Fruit fly (Drosophila melanogaster) whole organism, embryonic: Measurements from ENCODE around the gene CaMKI.
A peak's percentile ranks its signal among the peaks of the same experiment; 100 is the strongest.

ENCODE experiments used
- BEAF-32 ChIP-seq: fragments of 200-800 bp; sonication (Bioruptor generic); optimal IDR thresholded peaks from 3 replicates; lab custom pipeline; 2017; ENCODE audit warnings: missing biosample characterization, missing genetic modification characterization, mild to moderate bottlenecking, moderate library complexity, missing genetic modification reagents
- CG10267 ChIP-seq: fragments of 200-800 bp; sonication (Bioruptor generic); optimal IDR thresholded peaks from 2 replicates; lab custom pipeline; 2018; ENCODE audit warnings: missing biosample characterization, mild to moderate bottlenecking, missing genetic modification characterization, moderate library complexity
- CG11695 ChIP-seq: fragments of 200-800 bp; sonication (Bioruptor generic); IDR thresholded peaks from 3 replicates; pipeline ENCODE4 v1.3.6; 2022; ENCODE audit warnings: missing biosample characterization, missing genetic modification characterization
- CG1233 ChIP-seq: fragments of 200-800 bp; sonication (Bioruptor generic); optimal IDR thresholded peaks from 4 replicates; lab custom pipeline; 2018; ENCODE audit warnings: missing biosample characterization, mild to moderate bottlenecking, missing genetic modification characterization
- CG15601 ChIP-seq: fragments of 200-800 bp; sonication (Bioruptor generic); optimal IDR thresholded peaks from 3 replicates; lab custom pipeline; 2019; ENCODE audit warnings: missing biosample characterization, mild to moderate bottlenecking, missing genetic modification characterization, moderate library complexity
- CG18619 ChIP-seq: fragments of 200-800 bp; sonication (Bioruptor generic); optimal IDR thresholded peaks from 3 replicates; lab custom pipeline; 2017; ENCODE audit warnings: missing biosample characterization, mild to moderate bottlenecking, missing genetic modification characterization
- CG2199 ChIP-seq: fragments of 200-800 bp; sonication (Bioruptor generic); IDR thresholded peaks from 3 replicates; pipeline ENCODE4 v1.3.6; 2022; ENCODE audit warnings: missing biosample characterization, missing genetic modification characterization
- CG2712 ChIP-seq: fragments of 200-800 bp; optimal IDR thresholded peaks from 3 replicates; lab custom pipeline; 2019; ENCODE audit warnings: missing biosample characterization, mild to moderate bottlenecking, missing genetic modification characterization, moderate library complexity
- CG3407 ChIP-seq: fragments of 200-800 bp; sonication (Bioruptor generic); optimal IDR thresholded peaks from 2 replicates; lab custom pipeline; 2018; ENCODE audit warnings: missing biosample characterization, mild to moderate bottlenecking, missing genetic modification characterization
- CG6175 ChIP-seq: fragments of 200-800 bp; sonication (Bioruptor generic); IDR thresholded peaks from 3 replicates; pipeline ENCODE4 v1.3.6; 2022; ENCODE audit warnings: missing biosample characterization, missing genetic modification characterization
- CG7271 ChIP-seq: fragments of 200-800 bp; sonication (Bioruptor generic); optimal IDR thresholded peaks from 2 replicates; lab custom pipeline; 2018; ENCODE audit warnings: missing biosample characterization, mild to moderate bottlenecking, missing genetic modification characterization, moderate library complexity
- CG7928 ChIP-seq: fragments of 200-800 bp; sonication (Bioruptor generic); optimal IDR thresholded peaks from 2 replicates; lab custom pipeline; 2017; ENCODE audit warnings: missing biosample characterization, mild to moderate bottlenecking, missing genetic modification characterization
- CG8388 ChIP-seq: fragments of 200-800 bp; sonication (Bioruptor generic); optimal IDR thresholded peaks from 2 replicates; lab custom pipeline; 2019; ENCODE audit warnings: missing biosample characterization, mild to moderate bottlenecking, missing genetic modification characterization, moderate library complexity
- CG9727 ChIP-seq: fragments of 200-800 bp; sonication (Bioruptor generic); optimal IDR thresholded peaks from 3 replicates; lab custom pipeline; 2017; ENCODE audit warnings: missing biosample characterization, mild to moderate bottlenecking, missing genetic modification characterization
- E2f1 ChIP-seq: fragments of 200-800 bp; sonication (Bioruptor generic); IDR thresholded peaks from 2 replicates; pipeline ENCODE4 v1.3.6; 2022; ENCODE audit warnings: missing biosample characterization, missing genetic modification characterization
- Eip74EF ChIP-seq, 2 experiments: fragments of 200-800 bp in 1 of 2; fragments of >200 bp in 1 of 2; sonication (Bioruptor generic) in 1 of 2; optimal IDR thresholded peaks; 2 replicates each; lab custom pipeline; 2017 to 2019; ENCODE audit warnings: missing biosample characterization in 2 of 2, missing genetic modification characterization in 2 of 2, mild to moderate bottlenecking in 1 of 2, moderate library complexity in 1 of 2
- Fer1 ChIP-seq: fragments of 200-800 bp; sonication (Bioruptor generic); optimal IDR thresholded peaks from 2 replicates; lab custom pipeline; 2017; ENCODE audit warnings: missing biosample characterization, mild to moderate bottlenecking, missing genetic modification characterization
- Gug ChIP-seq: fragments of 200-800 bp; sonication (Bioruptor generic); IDR thresholded peaks from 4 replicates; pipeline ENCODE4 v1.3.6; 2022; ENCODE audit warnings: missing biosample characterization, missing genetic modification characterization
- Hr3 ChIP-seq: fragments of 200-800 bp; sonication (Bioruptor generic); optimal IDR thresholded peaks from 3 replicates; lab custom pipeline; 2016; ENCODE audit warnings: missing biosample characterization, missing genetic modification characterization
- Hr39 ChIP-seq: fragments of >200 bp; optimal IDR thresholded peaks from 2 replicates; lab custom pipeline; 2017
- Lim3 ChIP-seq: fragments of 200-800 bp; sonication (Bioruptor generic); IDR thresholded peaks from 2 replicates; pipeline ENCODE4 v1.3.6; 2022; ENCODE audit warnings: missing biosample characterization, missing genetic modification characterization
- Max ChIP-seq: fragments of 200-800 bp; sonication (Bioruptor generic); optimal IDR thresholded peaks from 2 replicates; lab custom pipeline; 2016; ENCODE audit warnings: missing biosample characterization, mild to moderate bottlenecking, missing genetic modification characterization
- Mes4 ChIP-seq: fragments of 200-800 bp; sonication (Bioruptor generic); optimal IDR thresholded peaks from 2 replicates; lab custom pipeline; 2016; ENCODE audit warnings: missing biosample characterization, missing genetic modification characterization
- NFAT ChIP-seq: fragments of 200-800 bp; sonication (Bioruptor generic); IDR thresholded peaks from 2 replicates; pipeline ENCODE4 v1.3.6; 2022; ENCODE audit warnings: missing biosample characterization, missing genetic modification characterization
- Rfx ChIP-seq: fragments of 200-800 bp; sonication (Bioruptor generic); IDR thresholded peaks from 2 replicates; pipeline ENCODE4 v1.3.6; 2022; ENCODE audit warnings: missing biosample characterization, missing genetic modification characterization
- Tbp ChIP-seq: fragments of >200 bp; optimal IDR thresholded peaks from 2 replicates; lab custom pipeline; 2018; ENCODE audit warnings: missing biosample characterization, missing genetic modification characterization
- Usf ChIP-seq: fragments of 200-800 bp; sonication (Bioruptor generic); optimal IDR thresholded peaks from 2 replicates; lab custom pipeline; 2017; ENCODE audit warnings: missing genotype, missing biosample characterization, missing genetic modification characterization
- Xbp1 ChIP-seq: fragments of 200-800 bp; sonication (Bioruptor generic); optimal IDR thresholded peaks from 3 replicates; lab custom pipeline; 2016; ENCODE audit warnings: missing biosample characterization, mild to moderate bottlenecking, missing genetic modification characterization
- ap ChIP-seq: fragments of 200-800 bp; sonication (Bioruptor generic); IDR thresholded peaks from 2 replicates; pipeline ENCODE4 v1.3.6; 2022; ENCODE audit warnings: missing biosample characterization, missing genetic modification characterization
- bigmax ChIP-seq: fragments of 200-800 bp; sonication (Bioruptor generic); optimal IDR thresholded peaks from 2 replicates; lab custom pipeline; 2018; ENCODE audit warnings: missing biosample characterization, mild to moderate bottlenecking, missing genetic modification characterization
- chif ChIP-seq, 2 experiments: fragments of 200-800 bp; sonication (Bioruptor generic); optimal IDR thresholded peaks; 3 replicates each; lab custom pipeline; 2016; ENCODE audit warnings: missing biosample characterization in 2 of 2, missing genetic modification characterization in 2 of 2
- corto ChIP-seq: fragments of 200-800 bp; sonication (Bioruptor generic); optimal IDR thresholded peaks from 2 replicates; lab custom pipeline; 2016; ENCODE audit warnings: missing biosample characterization, mild to moderate bottlenecking, missing genetic modification characterization, moderate library complexity
- dmrt11E ChIP-seq: fragments of 200-800 bp; sonication (Bioruptor generic); optimal IDR thresholded peaks from 3 replicates; lab custom pipeline; 2018; ENCODE audit warnings: missing biosample characterization, mild to moderate bottlenecking, missing genetic modification characterization, moderate library complexity
- ems ChIP-seq: fragments of 200-800 bp; sonication (Bioruptor generic); optimal IDR thresholded peaks from 3 replicates; lab custom pipeline; 2016; ENCODE audit warnings: missing biosample characterization, missing genetic modification characterization
- eyg ChIP-seq: fragments of 200-800 bp; sonication (Bioruptor generic); optimal IDR thresholded peaks from 3 replicates; lab custom pipeline; 2016; ENCODE audit warnings: missing biosample characterization, missing genetic modification characterization
- h ChIP-seq: fragments of >200 bp; optimal IDR thresholded peaks from 2 replicates; lab custom pipeline; 2017
- ham ChIP-seq: fragments of 200-800 bp; sonication (Bioruptor generic); IDR thresholded peaks from 2 replicates; pipeline ENCODE4 v1.3.6; 2022; ENCODE audit warnings: missing biosample characterization, missing genetic modification characterization
- her ChIP-seq: fragments of 200-800 bp; sonication (Bioruptor generic); optimal IDR thresholded peaks from 2 replicates; lab custom pipeline; 2016; ENCODE audit warnings: missing biosample characterization, missing genetic modification characterization
- lola ChIP-seq, 3 experiments: fragments of >200 bp in 2 of 3; fragments of 200-800 bp in 1 of 3; sonication (Bioruptor generic) in 1 of 3; optimal IDR thresholded peaks; 2 replicates each; lab custom pipeline; 2017 to 2019; ENCODE audit warnings: missing biosample characterization in 3 of 3, missing genetic modification characterization in 3 of 3, mild to moderate bottlenecking in 1 of 3, moderate library complexity in 1 of 3
- lov ChIP-seq, 2 experiments: fragments of 200-800 bp in 1 of 2; fragments of >200 bp in 1 of 2; sonication (Bioruptor generic) in 1 of 2; IDR thresholded peaks in 1 of 2; optimal IDR thresholded peaks in 1 of 2; 2 replicates in 1 of 2; 3 replicates in 1 of 2; pipeline versions ENCODE4 v1.3.6 to Lab custom; 2017 to 2022; ENCODE audit warnings: missing biosample characterization in 1 of 2, missing genetic modification characterization in 1 of 2
- p53 ChIP-seq: fragments of 200-800 bp; sonication (Bioruptor generic); optimal IDR thresholded peaks from 2 replicates; lab custom pipeline; 2016; ENCODE audit warnings: missing biosample characterization, missing genetic modification characterization
- pros ChIP-seq: fragments of 200-800 bp; sonication (Bioruptor generic); optimal IDR thresholded peaks from 3 replicates; lab custom pipeline; 2019; ENCODE audit warnings: missing biosample characterization, mild to moderate bottlenecking, missing genetic modification characterization, moderate library complexity
- scrt ChIP-seq: fragments of 200-800 bp; sonication (Bioruptor generic); optimal IDR thresholded peaks from 2 replicates; lab custom pipeline; 2018; ENCODE audit warnings: missing biosample characterization, mild to moderate bottlenecking, missing genetic modification characterization, moderate library complexity
- shn ChIP-seq: fragments of 200-800 bp; sonication (Bioruptor generic); optimal IDR thresholded peaks from 3 replicates; lab custom pipeline; 2016; ENCODE audit warnings: missing biosample characterization, missing genetic modification characterization
- sob ChIP-seq: fragments of 200-800 bp; sonication (Bioruptor generic); IDR thresholded peaks from 2 replicates; pipeline ENCODE4 v1.3.6; 2022; ENCODE audit warnings: missing biosample characterization, missing genetic modification characterization
- sug ChIP-seq: fragments of 200-800 bp; optimal IDR thresholded peaks from 2 replicates; lab custom pipeline; 2019; ENCODE audit warnings: missing biosample characterization, mild to moderate bottlenecking, missing genetic modification characterization, moderate library complexity
- tap ChIP-seq: fragments of 200-800 bp; optimal IDR thresholded peaks from 3 replicates; lab custom pipeline; 2019; ENCODE audit warnings: missing biosample characterization, mild to moderate bottlenecking, missing genetic modification characterization, moderate library complexity
- tgo ChIP-seq: fragments of 200-800 bp; sonication (Bioruptor generic); IDR thresholded peaks from 3 replicates; pipeline ENCODE4 v1.3.6; 2022; ENCODE audit warnings: missing biosample characterization, missing genetic modification characterization
- vfl ChIP-seq: fragments of 200-800 bp; sonication (Bioruptor generic); optimal IDR thresholded peaks from 2 replicates; lab custom pipeline; 2016; ENCODE audit warnings: missing biosample characterization, missing genetic modification characterization
- vvl ChIP-seq: fragments of 200-800 bp; sonication (Bioruptor generic); IDR thresholded peaks from 2 replicates; pipeline ENCODE4 v1.3.6; 2022; ENCODE audit warnings: missing biosample characterization, missing genetic modification characterization
- wdn ChIP-seq: fragments of 200-800 bp; sonication (Bioruptor generic); IDR thresholded peaks from 2 replicates; pipeline ENCODE4 v1.3.6; 2022; ENCODE audit warnings: missing biosample characterization, missing genetic modification characterization

The CaMKI gene

DNA sequence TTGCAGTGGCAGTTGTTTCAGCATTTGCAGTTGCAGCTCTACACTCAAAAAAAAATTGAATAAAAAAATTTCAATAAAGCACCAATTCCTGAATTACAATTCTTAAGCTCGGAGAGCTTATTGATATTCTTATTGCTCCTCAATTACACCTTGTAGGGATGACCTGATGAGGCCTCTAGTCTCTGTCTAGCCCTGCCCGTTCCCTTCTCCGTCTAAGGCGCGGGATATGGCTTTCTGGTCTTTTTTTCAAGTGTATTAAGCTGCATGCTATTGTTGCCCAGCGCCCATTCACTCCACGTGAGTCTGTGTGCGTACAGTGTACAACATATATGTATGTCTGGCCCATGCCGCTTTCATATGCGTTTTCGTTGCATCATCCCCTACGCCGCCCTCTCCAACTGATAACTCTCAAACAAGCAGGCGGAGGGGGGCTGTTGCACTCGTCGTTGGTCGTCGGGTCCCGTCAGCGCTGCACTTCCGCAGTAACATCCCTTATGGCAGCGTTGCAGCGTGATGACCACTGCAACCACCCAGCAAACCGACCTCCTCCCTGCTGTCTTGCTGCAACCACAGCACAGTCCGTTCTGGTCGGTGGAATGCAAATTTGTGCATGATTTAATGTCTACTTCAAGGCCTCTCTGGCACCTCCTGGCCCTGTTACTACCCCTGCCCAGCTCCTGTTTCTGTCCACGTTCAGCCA is 49.3 kb upstream of the CaMKI start (continued):
- TF ChIP-seq Hr39 (lab: Kevin White, UChicago), result no peak
- TF ChIP-seq vfl, result no peak
- no peak for TF ChIP-seq Fer1 (GFP tag; lab: Kevin White, UChicago)
- TF ChIP-seq corto (GFP tag; lab: Kevin White, UChicago), result no peak
- TF ChIP-seq sug, result no peak
- no peak for TF ChIP-seq shn
- no peak for TF ChIP-seq p53 (GFP tag; lab: Kevin White, UChicago)
- no peak for TF ChIP-seq tgo (GFP tag; lab: Robert Waterston, UW)
- TF ChIP-seq bigmax (GFP tag; lab: Kevin White, UChicago), result no peak
- no peak for TF ChIP-seq Hr3 (GFP tag; lab: Kevin White, UChicago)
- TF ChIP-seq Eip74EF (GFP tag; optimal IDR thresholded peaks at IDR 0.05; lab: Kevin White, UChicago), result no peak
- TF ChIP-seq CG2199 (GFP tag; lab: Robert Waterston, UW), result 0 out of 3 replicates have a peak, but pooled peaks have one; percentile 3
- no peak for TF ChIP-seq BEAF-32 (GFP tag; lab: Kevin White, UChicago)
- no peak for TF ChIP-seq scrt (GFP tag; lab: Kevin White, UChicago)
- TF ChIP-seq wdn, result no peak
- TF ChIP-seq chif (GFP tag; optimal IDR thresholded peaks at IDR 0.05; lab: Kevin White, UChicago), result peak in 1 of 2 experiments; percentile 7
- no peak for TF ChIP-seq CG7928 (GFP tag; lab: Kevin White, UChicago)
- TF ChIP-seq CG11695 (GFP tag; lab: Robert Waterston, UW), result peak; percentile 50; the same call in 1 of the 3 replicates
- no peak for TF ChIP-seq h
- no peak for TF ChIP-seq ham (GFP tag; lab: Robert Waterston, UW)
- TF ChIP-seq Mes4 (GFP tag; lab: Kevin White, UChicago), result no peak
- peak; percentile 53 for TF ChIP-seq pros (GFP tag; lab: Kevin White, UChicago)
- no peak for TF ChIP-seq Usf
- TF ChIP-seq Lim3 (GFP tag; lab: Robert Waterston, UW), result 0 out of 2 replicates have a peak, but pooled peaks have one; percentile 5
- TF ChIP-seq dmrt11E (tag; lab: Kevin White, UChicago), result peak; percentile 25
- no peak for TF ChIP-seq CG1233
- no peak for TF ChIP-seq CG6175 (GFP tag; lab: Robert Waterston, UW)
- TF ChIP-seq lola (GFP tag; optimal IDR thresholded peaks at IDR 0.05; lab: Kevin White, UChicago), result peak in 1 of 3 experiments; percentile 3
- TF ChIP-seq her (GFP tag; lab: Kevin White, UChicago), result no peak
- TF ChIP-seq E2f1 (GFP tag; lab: Robert Waterston, UW), result no peak
- no peak for TF ChIP-seq vvl
- TF ChIP-seq CG2712 (tag; lab: Kevin White, UChicago), result peak; percentile 11
- no peak for TF ChIP-seq CG18619 (GFP tag; lab: Kevin White, UChicago)
- no peak for TF ChIP-seq ap (GFP tag; lab: Robert Waterston, UW)
- no peak for TF ChIP-seq CG10267 (tag; lab: Kevin White, UChicago)
- TF ChIP-seq eyg (GFP tag; lab: Kevin White, UChicago), result no peak
- no peak for TF ChIP-seq tap (tag; lab: Kevin White, UChicago)
- TF ChIP-seq CG9727, result no peak
- TF ChIP-seq Max (GFP tag; lab: Kevin White, UChicago), result no peak
- no peak for TF ChIP-seq CG7271 (tag; lab: Kevin White, UChicago)
- no peak for TF ChIP-seq CG8388 (GFP tag; lab: Kevin White, UChicago)
- TF ChIP-seq Xbp1 (GFP tag; lab: Kevin White, UChicago), result no peak
- no peak for TF ChIP-seq lov (optimal IDR thresholded peaks at IDR 0.05; lab: Kevin White, UChicago)
- TF ChIP-seq lov (GFP tag; IDR thresholded peaks at IDR 0.05; lab: Robert Waterston, UW), result no peak
- TF ChIP-seq NFAT (GFP tag; lab: Robert Waterston, UW), result no peak
- TF ChIP-seq sob (GFP tag; lab: Robert Waterston, UW), result no peak
- no peak for TF ChIP-seq ems (GFP tag; lab: Kevin White, UChicago)
- TF ChIP-seq Gug, result no peak
- TF ChIP-seq Rfx, result no peak
- no peak for TF ChIP-seq CG15601 (tag; lab: Kevin White, UChicago)
- peak; percentile 9 for TF ChIP-seq CG3407 (GFP tag; lab: Kevin White, UChicago)
- no peak for TF ChIP-seq Tbp (GFP tag; lab: Kevin White, UChicago)
